Worm (Caenorhabditis elegans) whole organism, L3 larva: ENCODE measurements around the gene F46F5.14.

Source experiments
- R02D3.7 ChIP-seq: fragments of 150-350 bp; optimal IDR thresholded peaks from 2 replicates; lab custom pipeline; 2014; ENCODE audit warnings: missing biosample characterization, missing genetic modification characterization
- ZK546.5 ChIP-seq: sonication (generic microtip); optimal IDR thresholded peaks from 2 replicates; lab custom pipeline; 2017; ENCODE audit warnings: missing biosample characterization, missing genetic modification characterization
- ama-1 ChIP-seq: fragments of 150-350 bp; optimal IDR thresholded peaks from 2 replicates; lab custom pipeline; 2018
- ceh-16 ChIP-seq: sonication (generic microtip); optimal IDR thresholded peaks from 2 replicates; lab custom pipeline; 2017; ENCODE audit warnings: missing biosample characterization, missing genetic modification characterization
- ceh-28 ChIP-seq: fragments of 150-350 bp; optimal IDR thresholded peaks from 2 replicates; lab custom pipeline; 2014; ENCODE audit warnings: missing biosample characterization, missing genetic modification reagents, missing genetic modification characterization
- ceh-82 ChIP-seq: fragments of 150-350 bp; optimal IDR thresholded peaks from 2 replicates; lab custom pipeline; 2014; ENCODE audit warnings: missing biosample characterization, missing genetic modification characterization
- ceh-9 ChIP-seq: sonication (generic microtip); optimal IDR thresholded peaks from 2 replicates; lab custom pipeline; 2018; ENCODE audit warnings: missing biosample characterization, missing genetic modification characterization
- daf-12 ChIP-seq: fragments of 150-350 bp; optimal IDR thresholded peaks from 2 replicates; lab custom pipeline; 2014; ENCODE audit warnings: missing biosample characterization, missing genetic modification reagents, missing genetic modification characterization
- egl-27 ChIP-seq: sonication (generic microtip); optimal IDR thresholded peaks from 4 replicates; lab custom pipeline; 2017; ENCODE audit warnings: missing biosample characterization, missing genetic modification reagents, missing genetic modification characterization
- egl-5 ChIP-seq: fragments of 150-350 bp; optimal IDR thresholded peaks from 2 replicates; lab custom pipeline; 2017; ENCODE audit warnings: missing biosample characterization, missing genetic modification reagents, missing genetic modification characterization, inconsistent platforms
- elt-1 ChIP-seq: fragments of 150-350 bp; optimal IDR thresholded peaks from 2 replicates; lab custom pipeline; 2014; ENCODE audit warnings: missing biosample characterization, missing genetic modification characterization
- eor-1 ChIP-seq, 2 experiments: fragments of 150-350 bp; optimal IDR thresholded peaks; 2 replicates each; lab custom pipeline; 2014 to 2018; ENCODE audit warnings: missing biosample characterization in 2 of 2, missing genetic modification characterization in 2 of 2
- fkh-10 ChIP-seq: sonication (generic microtip); optimal IDR thresholded peaks from 2 replicates; lab custom pipeline; 2017; ENCODE audit warnings: missing biosample characterization, missing genetic modification reagents, missing genetic modification characterization
- fkh-2 ChIP-seq: fragments of 150-350 bp; optimal IDR thresholded peaks from 2 replicates; lab custom pipeline; 2014; ENCODE audit warnings: missing biosample characterization, missing genetic modification reagents, missing genetic modification characterization
- hmg-11 ChIP-seq: sonication (generic microtip); optimal IDR thresholded peaks from 2 replicates; lab custom pipeline; 2016; ENCODE audit warnings: missing genetic modification characterization, missing compliant biosample characterization
- lin-15B ChIP-seq: fragments of 150-350 bp; optimal IDR thresholded peaks from 2 replicates; lab custom pipeline; 2014; ENCODE audit warnings: missing biosample characterization, missing genetic modification characterization
- lin-39 ChIP-seq: fragments of 150-350 bp; optimal IDR thresholded peaks from 2 replicates; lab custom pipeline; 2018; ENCODE audit warnings: missing biosample characterization, missing genetic modification reagents, missing genetic modification characterization
- lsy-12 ChIP-seq: sonication (generic microtip); optimal IDR thresholded peaks from 2 replicates; lab custom pipeline; 2016; ENCODE audit warnings: mild to moderate bottlenecking, missing genetic modification characterization, missing compliant biosample characterization
- mdl-1 ChIP-seq: fragments of 150-350 bp; optimal IDR thresholded peaks from 2 replicates; lab custom pipeline; 2014; ENCODE audit warnings: missing biosample characterization, missing genetic modification characterization
- nfya-1 ChIP-seq: sonication (generic microtip); optimal IDR thresholded peaks from 2 replicates; lab custom pipeline; 2017; ENCODE audit warnings: missing genetic modification characterization, mild to moderate bottlenecking, missing compliant biosample characterization, antibody characterized with exemption, moderate library complexity; ENCODE audit not compliant: insufficient read depth
- nhr-11 ChIP-seq: fragments of 150-350 bp; optimal IDR thresholded peaks from 2 replicates; lab custom pipeline; 2014; ENCODE audit warnings: missing biosample characterization, missing genetic modification characterization
- nhr-12 ChIP-seq: fragments of 150-350 bp; optimal IDR thresholded peaks from 2 replicates; lab custom pipeline; 2014; ENCODE audit warnings: missing biosample characterization, missing genetic modification characterization
- nhr-23 ChIP-seq: fragments of 150-350 bp; optimal IDR thresholded peaks from 2 replicates; lab custom pipeline; 2014; ENCODE audit warnings: missing biosample characterization, missing genetic modification reagents, missing genetic modification characterization
- nhr-25 ChIP-seq: sonication (generic microtip); optimal IDR thresholded peaks from 2 replicates; lab custom pipeline; 2017; ENCODE audit warnings: missing biosample characterization, missing genetic modification characterization
- nhr-43 ChIP-seq: sonication (generic microtip); optimal IDR thresholded peaks from 2 replicates; lab custom pipeline; 2016; ENCODE audit warnings: mild to moderate bottlenecking, missing genetic modification characterization, missing compliant biosample characterization; ENCODE audit not compliant: poor library complexity, severe bottlenecking
- nhr-77 ChIP-seq: fragments of 150-350 bp; optimal IDR thresholded peaks from 2 replicates; lab custom pipeline; 2014; ENCODE audit warnings: missing biosample characterization, missing genetic modification characterization
- pha-4 ChIP-seq: fragments of 150-350 bp; optimal IDR thresholded peaks from 2 replicates; lab custom pipeline; 2014; ENCODE audit warnings: missing biosample characterization, missing genetic modification reagents, missing genetic modification characterization
- sea-2 ChIP-seq: fragments of 150-350 bp; sonication (generic microtip); optimal IDR thresholded peaks from 4 replicates; lab custom pipeline; 2014; ENCODE audit warnings: missing biosample characterization, missing genetic modification reagents, missing genetic modification characterization
- skn-1 ChIP-seq: fragments of 150-350 bp; optimal IDR thresholded peaks from 2 replicates; lab custom pipeline; 2014; ENCODE audit warnings: missing biosample characterization, missing genetic modification characterization
- snpc-4 ChIP-seq: fragments of 150-350 bp; optimal IDR thresholded peaks from 2 replicates; lab custom pipeline; 2014; ENCODE audit warnings: missing biosample characterization, missing genetic modification characterization
- unc-39 ChIP-seq: sonication (generic microtip); optimal IDR thresholded peaks from 4 replicates; lab custom pipeline; 2017; ENCODE audit warnings: missing biosample characterization, missing genetic modification characterization
- unc-62 ChIP-seq: fragments of 150-350 bp; sonication (generic microtip); optimal IDR thresholded peaks from 4 replicates; lab custom pipeline; 2014; ENCODE audit warnings: missing biosample characterization, missing genetic modification reagents, missing genetic modification characterization
- zag-1 ChIP-seq: fragments of 150-350 bp; optimal IDR thresholded peaks from 2 replicates; lab custom pipeline; 2014; ENCODE audit warnings: missing biosample characterization, missing genetic modification characterization

Gene F46F5.14

ce11 chrII:808457-808856 lies 8.7 kb downstream of the F46F5.14 start, which contains the start of gene F46F5.11:
F46F5.11 (plus strand) TSS chrII:808757.
- TF ChIP-seq eor-1 (tag; optimal IDR thresholded peaks at IDR 0.05; lab: Kevin White, UChicago), result no peak
- TF ChIP-seq egl-5 (tag; lab: Kevin White, UChicago), result no peak
- TF ChIP-seq unc-62 (GFP tag; lab: Kevin White, UChicago), result no peak
- no peak for TF ChIP-seq R02D3.7 (tag; lab: Kevin White, UChicago)
- no peak for TF ChIP-seq elt-1
- no peak for TF ChIP-seq lin-39 (tag; lab: Kevin White, UChicago)
- TF ChIP-seq nfya-1, result no peak
- no peak for TF ChIP-seq daf-12 (tag; lab: Kevin White, UChicago)
- TF ChIP-seq zag-1, result no peak
- no peak for TF ChIP-seq nhr-25 (tag; lab: Kevin White, UChicago)
- TF ChIP-seq ceh-16 (tag; lab: Kevin White, UChicago), result no peak
- no peak for TF ChIP-seq pha-4 (tag; lab: Kevin White, UChicago)
- no peak for TF ChIP-seq unc-39 (tag; lab: Kevin White, UChicago)
- no peak for TF ChIP-seq ama-1 (lab: Kevin White, UChicago)
- no peak for TF ChIP-seq ceh-82
- TF ChIP-seq ZK546.5 (tag; lab: Kevin White, UChicago), result no peak
- TF ChIP-seq egl-27 (tag; lab: Kevin White, UChicago), result no peak
- no peak for TF ChIP-seq ceh-28 (tag; lab: Kevin White, UChicago)
- no peak for TF ChIP-seq ceh-9 (tag; lab: Kevin White, UChicago)

DNA sequence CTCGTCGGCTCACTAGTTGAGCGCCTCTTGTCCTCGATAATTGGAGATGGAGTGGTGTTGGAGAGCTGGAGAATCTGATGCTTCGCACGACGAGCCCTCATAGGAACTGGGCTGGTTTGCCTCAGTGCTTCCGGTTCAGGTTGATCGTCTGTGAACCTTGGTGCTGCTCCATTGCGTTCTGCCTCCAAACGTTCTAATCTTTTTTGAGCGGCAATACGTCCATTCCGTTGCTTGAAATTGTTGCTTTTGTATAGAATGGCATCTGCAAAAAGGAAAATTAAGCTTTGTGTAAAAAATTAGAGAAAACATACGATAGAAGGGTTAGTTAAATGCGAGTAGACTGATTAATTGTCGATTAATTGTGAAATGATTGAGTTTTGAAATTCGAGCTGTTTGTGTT lies 13.1 kb downstream of the F46F5.14 start, which contains the start of gene F46F5.5:
Gene F46F5.5 (minus strand): TSS at position 101 of the 400 bp plus-strand sequence.
- no peak for TF ChIP-seq skn-1 (tag; lab: Kevin White, UChicago)
- no peak for TF ChIP-seq nhr-77 (tag; lab: Kevin White, UChicago)
- TF ChIP-seq snpc-4 (tag; lab: Kevin White, UChicago), result no peak
- no peak for TF ChIP-seq lsy-12 (tag; lab: Kevin White, UChicago)
- TF ChIP-seq nhr-12 (tag; lab: Kevin White, UChicago), result no peak
- no peak for TF ChIP-seq fkh-10 (GFP tag; lab: Kevin White, UChicago)
- TF ChIP-seq eor-1 (tag; optimal IDR thresholded peaks at IDR 0.05; lab: Kevin White, UChicago), result no peak
- no peak for TF ChIP-seq ama-1 (lab: Kevin White, UChicago)
- no peak for TF ChIP-seq nhr-43 (tag; lab: Kevin White, UChicago)
- TF ChIP-seq ceh-82, result no peak
- no peak for TF ChIP-seq pha-4 (tag; lab: Kevin White, UChicago)
- TF ChIP-seq ceh-28 (tag; lab: Kevin White, UChicago), result no peak
- TF ChIP-seq lin-15B (tag; lab: Kevin White, UChicago), result no peak
- TF ChIP-seq egl-5 (tag; lab: Kevin White, UChicago), result no peak
- TF ChIP-seq ceh-9 (tag; lab: Kevin White, UChicago), result no peak

- no peak for TF ChIP-seq lin-15B (tag; lab: Kevin White, UChicago)
- TF ChIP-seq hmg-11 (tag; lab: Kevin White, UChicago), result no peak
- no peak for TF ChIP-seq nhr-12 (tag; lab: Kevin White, UChicago)
- no peak for TF ChIP-seq ZK546.5 (tag; lab: Kevin White, UChicago)
- no peak for TF ChIP-seq ceh-16 (tag; lab: Kevin White, UChicago)
- no peak for TF ChIP-seq fkh-2 (tag; lab: Kevin White, UChicago)
- TF ChIP-seq mdl-1, result no peak
- no peak for TF ChIP-seq nhr-11 (tag; lab: Kevin White, UChicago)
- no peak for TF ChIP-seq lsy-12 (tag; lab: Kevin White, UChicago)
- TF ChIP-seq unc-39 (tag; lab: Kevin White, UChicago), result no peak
- TF ChIP-seq ama-1 (lab: Kevin White, UChicago), result no peak
- no peak for TF ChIP-seq eor-1 (tag; optimal IDR thresholded peaks at IDR 0.05; lab: Kevin White, UChicago)
- no peak for TF ChIP-seq sea-2 (GFP tag; lab: Kevin White, UChicago)
- TF ChIP-seq nhr-23 (tag; lab: Kevin White, UChicago), result no peak
- TF ChIP-seq lin-39 (tag; lab: Kevin White, UChicago), result no peak
- no peak for TF ChIP-seq unc-62 (GFP tag; lab: Kevin White, UChicago)
These were observed 14.9 kb downstream of the F46F5.14 start, which contains the start of gene msrp-3 for ce11 chrII:814737-815136. msrp-3 (minus strand) TSS chrII:814837.

DNA sequence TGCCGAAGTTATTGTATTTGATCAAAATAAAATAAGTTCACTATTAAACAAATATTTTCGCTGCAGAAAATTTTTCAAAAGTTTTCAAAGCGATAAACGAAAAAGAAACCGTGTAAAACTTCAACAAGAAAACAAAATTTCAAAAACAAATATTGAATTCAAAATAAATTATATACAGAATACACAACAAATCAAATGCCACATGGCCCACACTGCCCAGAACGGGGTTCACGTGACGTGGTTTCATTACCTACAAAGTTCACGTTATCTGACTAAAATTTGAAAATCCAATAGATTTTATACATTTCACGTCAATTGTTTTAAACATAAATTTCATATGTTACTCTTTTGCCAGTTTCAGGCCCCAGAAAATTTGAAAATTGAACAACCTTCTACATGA lies 20.7 kb downstream of the F46F5.14 start, which contains the start of gene F46F5.7:
Gene F46F5.7 (minus strand): TSS at position 101 of the 400 bp plus-strand sequence.
- TF ChIP-seq lin-39 (tag; lab: Kevin White, UChicago), result no peak
